ENCODE assay signal across 2 worm cellular contexts in genomic region chrIV:11036222-11036621, ce11.
TF ChIP-seq lines count a peak whose summit lies in the region.

fkb-1 (plus strand) TSS chrIV:11036582.

TF ChIP-seq in whole organism, L1 larva, 84 proteins besides CTCF, POLR2A, EP300 and RAD21 (continued from another document):
- TF ChIP-seq mep-1 (tag; optimal IDR thresholded peaks at IDR 0.05; lab: Kevin White, UChicago) (peak; percentile 83), snu-23 (GFP tag; optimal IDR thresholded peaks at IDR 0.05; lab: Kevin White, UChicago) (peak; percentile 86), nhr-47 (tag; optimal IDR thresholded peaks at IDR 0.05; lab: Kevin White, UChicago) (peak; percentile 80), pax-3 (tag; optimal IDR thresholded peaks at IDR 0.05; lab: Kevin White, UChicago) (no peak), fkh-4 (tag; optimal IDR thresholded peaks at IDR 0.05; lab: Kevin White, UChicago; ENCODE audit: borderline replicate concordance) (no peak), unc-98 (GFP tag; IDR thresholded peaks at IDR 0.05; lab: Robert Waterston, UW) (no peak), lir-3 (tag; optimal IDR thresholded peaks at IDR 0.05; lab: Kevin White, UChicago; ENCODE audit: poor library complexity) (peak; percentile 13), sox-4 (tag; optimal IDR thresholded peaks at IDR 0.05; lab: Kevin White, UChicago) (peak; percentile 19), ama-1 (optimal IDR thresholded peaks at IDR 0.05; lab: Kevin White, UChicago) (no peak), fkh-10 (GFP tag; optimal IDR thresholded peaks at IDR 0.05; lab: Kevin White, UChicago) (no peak), ceh-88 (GFP tag; IDR thresholded peaks at IDR 0.05; lab: Robert Waterston, UW) (peak; percentile 25; the same call in 1 of the 2 replicates), Y116A8C.19 (tag; optimal IDR thresholded peaks at IDR 0.05; lab: Kevin White, UChicago; ENCODE audit: borderline replicate concordance) (no peak), pqm-1 (tag; optimal IDR thresholded peaks at IDR 0.05; lab: Kevin White, UChicago) (no peak), ces-1 (GFP tag; optimal IDR thresholded peaks at IDR 0.05; lab: Kevin White, UChicago) (no peak), egl-27 (tag; optimal IDR thresholded peaks at IDR 0.05; lab: Kevin White, UChicago) (no peak), ztf-4 (tag; optimal IDR thresholded peaks at IDR 0.05; lab: Kevin White, UChicago) (no peak), nhr-85 (tag; lab: Kevin White, UChicago) (peak; percentile 84), fos-1 (tag; optimal IDR thresholded peaks at IDR 0.05; lab: Kevin White, UChicago) (peak; percentile 27), lin-14 (GFP tag; optimal IDR thresholded peaks at IDR 0.05; lab: Kevin White, UChicago) (peak; percentile 82), sup-37 (GFP tag; optimal IDR thresholded peaks at IDR 0.05; lab: Kevin White, UChicago) (no peak), nhr-90 (tag; optimal IDR thresholded peaks at IDR 0.05; lab: Kevin White, UChicago; ENCODE audit: poor library complexity) (peak; percentile 55), elt-3 (tag; optimal IDR thresholded peaks at IDR 0.05; lab: Kevin White, UChicago) (peak in 1 of 6 experiments; percentile 45), efl-3 (GFP tag; optimal IDR thresholded peaks at IDR 0.05; lab: Kevin White, UChicago) (no peak), snpc-4 (tag; optimal IDR thresholded peaks at IDR 0.05; lab: Kevin White, UChicago) (peak; percentile 12), ceh-90 (tag; optimal IDR thresholded peaks at IDR 0.05; lab: Kevin White, UChicago) (no peak), dsc-1 (tag; optimal IDR thresholded peaks at IDR 0.05; lab: Kevin White, UChicago) (peak; percentile 61), swsn-7 (tag; optimal IDR thresholded peaks at IDR 0.05; lab: Kevin White, UChicago) (peak; percentile 79), nhr-12 (tag; optimal IDR thresholded peaks at IDR 0.05; lab: Kevin White, UChicago) (no peak), lin-39 (tag; optimal IDR thresholded peaks at IDR 0.05; lab: Kevin White, UChicago) (peak; percentile 54), C16A3.4 (tag; optimal IDR thresholded peaks at IDR 0.05; lab: Kevin White, UChicago) (peak; percentile 73), irx-1 (tag; optimal IDR thresholded peaks at IDR 0.05; lab: Kevin White, UChicago) (peak; percentile 61), nhr-84 (tag; optimal IDR thresholded peaks at IDR 0.05; lab: Kevin White, UChicago) (no peak), lin-15B (tag; optimal IDR thresholded peaks at IDR 0.05; lab: Kevin White, UChicago) (peak; percentile 6), mdl-1 (tag; optimal IDR thresholded peaks at IDR 0.05; lab: Kevin White, UChicago) (peak in 1 of 2 experiments; percentile 61), unc-130 (tag; optimal IDR thresholded peaks at IDR 0.05; lab: Kevin White, UChicago) (peak; percentile 42), fkh-8 (tag; optimal IDR thresholded peaks at IDR 0.05; lab: Kevin White, UChicago) (peak; percentile 58), nhr-76 (tag; optimal IDR thresholded peaks at IDR 0.05; lab: Kevin White, UChicago) (no peak), nhr-11 (tag; optimal IDR thresholded peaks at IDR 0.05; lab: Kevin White, UChicago) (peak; percentile 45), unc-62 (GFP tag; optimal IDR thresholded peaks at IDR 0.05; lab: Kevin White, UChicago) (no peak), hpl-2 (GFP tag; optimal IDR thresholded peaks at IDR 0.05; lab: Kevin White, UChicago) (no peak), lin-35 (GFP tag; optimal IDR thresholded peaks at IDR 0.05; lab: Kevin White, UChicago) (peak; percentile 79)

TF ChIP-seq in whole organism, L4 larva, 104 proteins besides CTCF, POLR2A, EP300 and RAD21 (continued from another document):
- TF ChIP-seq nhr-48 (tag; optimal IDR thresholded peaks at IDR 0.05; lab: Kevin White, UChicago), result no peak
- no peak for TF ChIP-seq Y5F2A.4 (GFP tag; optimal IDR thresholded peaks at IDR 0.05; lab: Kevin White, UChicago)
- no peak for TF ChIP-seq lir-3 (tag; optimal IDR thresholded peaks at IDR 0.05; lab: Kevin White, UChicago)
- TF ChIP-seq egl-27 (tag; optimal IDR thresholded peaks at IDR 0.05; lab: Kevin White, UChicago), result no peak
- no peak for TF ChIP-seq daf-19 (GFP tag; conservative IDR thresholded peaks at IDR 0.05; lab: Robert Waterston, UW)
- no peak for TF ChIP-seq ces-1 (GFP tag; optimal IDR thresholded peaks at IDR 0.05; lab: Kevin White, UChicago)
- peak; percentile 66 for TF ChIP-seq rbr-2 (tag; optimal IDR thresholded peaks at IDR 0.05; lab: Kevin White, UChicago)
- TF ChIP-seq pha-4 (GFP tag; IDR thresholded peaks at IDR 0.05; lab: Robert Waterston, UW), result no peak
- peak; percentile 87 for TF ChIP-seq pha-4 (tag; optimal IDR thresholded peaks at IDR 0.05; lab: Kevin White, UChicago)
- TF ChIP-seq spr-3 (GFP tag; optimal IDR thresholded peaks at IDR 0.05; lab: Kevin White, UChicago), result no peak
- TF ChIP-seq mdt-29 (GFP tag; IDR thresholded peaks at IDR 0.05; lab: Robert Waterston, UW), result no peak
